Worm (Caenorhabditis elegans) whole organism, L4 larva: ENCODE results near the gene Y58A7A.1.
A peak's percentile ranks its signal among the peaks of the same experiment; 100 is the strongest.

Source experiments
- D1046.2 ChIP-seq: fragments of 200-800 bp; sonication (Bioruptor generic); IDR thresholded peaks from 2 replicates; pipeline ENCODE4 v1.3.6; 2022; ENCODE audit warnings: missing genetic modification characterization, missing compliant biosample characterization
- F10B5.3 ChIP-seq: sonication (generic microtip); optimal IDR thresholded peaks from 2 replicates; lab custom pipeline; 2016; ENCODE audit warnings: mild to moderate bottlenecking, missing genetic modification characterization, missing compliant biosample characterization
- Y105C5A.15 ChIP-seq: fragments of 200-800 bp; sonication (Bioruptor generic); IDR thresholded peaks from 2 replicates; pipeline ENCODE4 v1.3.6; 2022; ENCODE audit warnings: missing genetic modification characterization, missing compliant biosample characterization
- Y5F2A.4 ChIP-seq: fragments of 200-800 bp; sonication (Bioruptor generic); optimal IDR thresholded peaks from 2 replicates; lab custom pipeline; 2018; ENCODE audit warnings: mild to moderate bottlenecking, missing genetic modification characterization, missing compliant biosample characterization
- ZK546.5 ChIP-seq, 2 experiments: sonication (generic microtip); optimal IDR thresholded peaks; 2 replicates each; lab custom pipeline; 2017; ENCODE audit warnings: missing biosample characterization in 2 of 2, missing genetic modification characterization in 2 of 2
- aly-2 ChIP-seq: sonication (generic microtip); optimal IDR thresholded peaks from 2 replicates; lab custom pipeline; 2018; ENCODE audit warnings: missing biosample characterization, missing genetic modification characterization
- daf-12 ChIP-seq: fragments of 150-350 bp; optimal IDR thresholded peaks from 2 replicates; lab custom pipeline; 2014; ENCODE audit warnings: missing biosample characterization, missing genetic modification reagents, missing genetic modification characterization
- daf-16 ChIP-seq, 3 experiments: sonication (generic microtip); optimal IDR thresholded peaks; 2 replicates each; lab custom pipeline; 2016 to 2017; ENCODE audit warnings: missing genetic modification characterization in 3 of 3, missing genetic modification reagents in 3 of 3, mild to moderate bottlenecking in 2 of 3, missing compliant biosample characterization in 2 of 3, missing biosample characterization in 1 of 3, moderate library complexity in 1 of 3
- dmd-6 ChIP-seq: fragments of 200-800 bp; sonication (Bioruptor generic); IDR thresholded peaks from 2 replicates; pipeline ENCODE4 v1.3.6; 2022; ENCODE audit warnings: missing genetic modification reagents, missing genetic modification characterization, missing compliant biosample characterization
- dpl-1 ChIP-seq: fragments of 150-350 bp; optimal IDR thresholded peaks from 2 replicates; lab custom pipeline; 2014; ENCODE audit warnings: missing biosample characterization, missing genetic modification reagents, missing genetic modification characterization
- duxl-1 ChIP-seq: sonication (generic microtip); optimal IDR thresholded peaks from 2 replicates; lab custom pipeline; 2016; ENCODE audit warnings: mild to moderate bottlenecking, missing genetic modification characterization, moderate library complexity, missing compliant biosample characterization; ENCODE audit not compliant: poor library complexity
- dve-1 ChIP-seq: sonication (generic microtip); optimal IDR thresholded peaks from 2 replicates; lab custom pipeline; 2017; ENCODE audit warnings: antibody characterized with exemption, mild to moderate bottlenecking, missing genetic modification characterization, missing compliant biosample characterization; ENCODE audit not compliant: insufficient read depth
- egl-27 ChIP-seq: sonication (generic microtip); optimal IDR thresholded peaks from 3 replicates; lab custom pipeline; 2017; ENCODE audit warnings: missing biosample characterization, missing genetic modification reagents, missing genetic modification characterization
- fkh-10 ChIP-seq: fragments of 150-350 bp; optimal IDR thresholded peaks from 2 replicates; lab custom pipeline; 2014; ENCODE audit warnings: missing biosample characterization, missing genetic modification reagents, missing genetic modification characterization
- gei-8 ChIP-seq: fragments of 200-800 bp; sonication (Bioruptor generic); optimal IDR thresholded peaks from 2 replicates; lab custom pipeline; 2018; ENCODE audit warnings: mild to moderate bottlenecking, missing genetic modification characterization, missing compliant biosample characterization
- hif-1 ChIP-seq, 2 experiments: sonication (generic microtip); optimal IDR thresholded peaks; 2 replicates each; lab custom pipeline; 2016 to 2017; ENCODE audit warnings: missing compliant biosample characterization in 2 of 2, missing genetic modification characterization in 2 of 2, missing genetic modification reagents in 2 of 2, missing genotype in 2 of 2, mild to moderate bottlenecking in 1 of 2
- hmg-1.1 ChIP-seq: fragments of 200-800 bp; sonication (Bioruptor generic); IDR thresholded peaks from 2 replicates; pipeline ENCODE4 v1.3.6; 2022; ENCODE audit warnings: missing genetic modification reagents, missing genetic modification characterization, missing compliant biosample characterization
- lin-1 ChIP-seq: fragments of 200-800 bp; sonication (Bioruptor generic); IDR thresholded peaks from 2 replicates; pipeline ENCODE4 v1.3.6; 2022; ENCODE audit warnings: missing genetic modification reagents, missing genetic modification characterization, missing compliant biosample characterization
- lin-13 ChIP-seq: fragments of 150-350 bp; optimal IDR thresholded peaks from 2 replicates; lab custom pipeline; 2014; ENCODE audit warnings: missing biosample characterization, missing genetic modification reagents, missing genetic modification characterization
- lir-3 ChIP-seq: sonication (generic microtip); optimal IDR thresholded peaks from 2 replicates; lab custom pipeline; 2016; ENCODE audit warnings: mild to moderate bottlenecking, missing genetic modification characterization, missing compliant biosample characterization
- lsy-2 ChIP-seq, 2 experiments: fragments of 150-350 bp in 1 of 2; sonication (generic microtip) in 1 of 2; optimal IDR thresholded peaks; 2 replicates each; lab custom pipeline; 2014 to 2017; ENCODE audit warnings: missing biosample characterization in 2 of 2, missing genetic modification characterization in 2 of 2
- mdl-1 ChIP-seq, 2 experiments: fragments of 150-350 bp in 1 of 2; sonication (generic microtip) in 1 of 2; optimal IDR thresholded peaks; 2 replicates each; lab custom pipeline; 2014 to 2017; ENCODE audit warnings: missing biosample characterization in 2 of 2, missing genetic modification characterization in 2 of 2
- mes-2 ChIP-seq: sonication (generic microtip); optimal IDR thresholded peaks from 2 replicates; lab custom pipeline; 2016; ENCODE audit warnings: missing genotype, mild to moderate bottlenecking, missing genetic modification characterization, missing compliant biosample characterization; ENCODE audit not compliant: poor library complexity, severe bottlenecking
- mxl-2 ChIP-seq: fragments of 200-800 bp; sonication (Bioruptor generic); conservative IDR thresholded peaks from 2 replicates; pipeline ENCODE4 v1.3.6; 2022; ENCODE audit warnings: missing genetic modification reagents, missing genetic modification characterization, missing compliant biosample characterization
- mxl-3 ChIP-seq: fragments of 200-800 bp; sonication (Bioruptor generic); optimal IDR thresholded peaks from 2 replicates; lab custom pipeline; 2018; ENCODE audit warnings: mild to moderate bottlenecking, missing genetic modification characterization, missing compliant biosample characterization
- nhr-11 ChIP-seq: fragments of 150-350 bp; optimal IDR thresholded peaks from 2 replicates; lab custom pipeline; 2014; ENCODE audit warnings: missing biosample characterization, missing genetic modification characterization
- nhr-237 ChIP-seq: sonication (generic microtip); optimal IDR thresholded peaks from 2 replicates; lab custom pipeline; 2017; ENCODE audit warnings: missing biosample characterization, missing genetic modification characterization
- nhr-25 ChIP-seq: sonication (generic microtip); optimal IDR thresholded peaks from 2 replicates; lab custom pipeline; 2017; ENCODE audit warnings: missing genetic modification characterization, mild to moderate bottlenecking, missing compliant biosample characterization, antibody characterized with exemption, moderate library complexity, borderline replicate concordance; ENCODE audit not compliant: insufficient read depth
- nhr-28 ChIP-seq: fragments of 150-350 bp; optimal IDR thresholded peaks from 2 replicates; lab custom pipeline; 2014; ENCODE audit warnings: missing biosample characterization, missing genetic modification characterization
- nhr-41 ChIP-seq: fragments of 200-800 bp; sonication (Bioruptor generic); IDR thresholded peaks from 2 replicates; pipeline ENCODE4 v1.3.6; 2022; ENCODE audit warnings: missing genetic modification reagents, missing genetic modification characterization, missing compliant biosample characterization
- nhr-42 ChIP-seq: fragments of 200-800 bp; sonication (Bioruptor generic); IDR thresholded peaks from 2 replicates; pipeline ENCODE4 v1.3.6; 2022; ENCODE audit warnings: missing genetic modification characterization, missing compliant biosample characterization
- nhr-76 ChIP-seq: fragments of 150-350 bp; optimal IDR thresholded peaks from 2 replicates; lab custom pipeline; 2014; ENCODE audit warnings: missing biosample characterization, missing genetic modification characterization
- nhr-77 ChIP-seq: fragments of 150-350 bp; optimal IDR thresholded peaks from 2 replicates; lab custom pipeline; 2014; ENCODE audit warnings: missing biosample characterization, missing genetic modification characterization
- php-3 ChIP-seq: fragments of 200-800 bp; sonication (Bioruptor generic); IDR thresholded peaks from 2 replicates; pipeline ENCODE4 v1.3.6; 2022; ENCODE audit warnings: missing genetic modification reagents, missing genetic modification characterization, missing compliant biosample characterization
- pqm-1 ChIP-seq: sonication (generic microtip); optimal IDR thresholded peaks from 2 replicates; lab custom pipeline; 2017; ENCODE audit warnings: missing biosample characterization, missing genetic modification characterization
- rbr-2 ChIP-seq: sonication (generic microtip); optimal IDR thresholded peaks from 2 replicates; lab custom pipeline; 2016; ENCODE audit warnings: missing genotype, missing genetic modification characterization, missing compliant biosample characterization
- set-16 ChIP-seq: fragments of 200-800 bp; sonication (Bioruptor generic); IDR thresholded peaks from 2 replicates; pipeline ENCODE4 v1.3.6; 2022; ENCODE audit warnings: missing genetic modification reagents, missing genetic modification characterization, missing compliant biosample characterization
- skn-1 ChIP-seq: fragments of 150-350 bp; optimal IDR thresholded peaks from 2 replicates; lab custom pipeline; 2014; ENCODE audit warnings: missing biosample characterization, missing genetic modification characterization
- snpc-1.2 ChIP-seq: fragments of 200-800 bp; sonication (Bioruptor generic); IDR thresholded peaks from 2 replicates; pipeline ENCODE4 v1.3.6; 2022; ENCODE audit warnings: missing genetic modification reagents, missing genetic modification characterization, missing compliant biosample characterization
- snpc-4 ChIP-seq: fragments of 150-350 bp; optimal IDR thresholded peaks from 2 replicates; lab custom pipeline; 2014; ENCODE audit warnings: missing biosample characterization, missing genetic modification characterization
- spr-3 ChIP-seq: fragments of 200-800 bp; sonication (Bioruptor generic); optimal IDR thresholded peaks from 2 replicates; lab custom pipeline; 2018; ENCODE audit warnings: mild to moderate bottlenecking, missing genetic modification characterization, missing compliant biosample characterization
- tag-97 ChIP-seq: fragments of 200-800 bp; sonication (Bioruptor generic); IDR thresholded peaks from 2 replicates; pipeline ENCODE4 v1.3.6; 2022; ENCODE audit warnings: missing genetic modification characterization, missing compliant biosample characterization
- unc-62 ChIP-seq, 3 experiments: fragments of 150-350 bp in 1 of 3; sonication (generic microtip); optimal IDR thresholded peaks in 2 of 3; peaks in 1 of 3; 1 replicate in 1 of 3; 2 replicates in 2 of 3; lab custom pipeline; 2014 to 2017; ENCODE audit warnings: missing biosample characterization in 3 of 3, missing genetic modification characterization in 3 of 3, missing genetic modification reagents in 3 of 3, missing genotype in 1 of 3
- vab-7 ChIP-seq: fragments of 200-800 bp; sonication (Bioruptor generic); IDR thresholded peaks from 2 replicates; pipeline ENCODE4 v1.3.6; 2022; ENCODE audit warnings: missing genetic modification reagents, missing genetic modification characterization, missing compliant biosample characterization
- zag-1 ChIP-seq: fragments of 150-350 bp; optimal IDR thresholded peaks from 2 replicates; lab custom pipeline; 2014; ENCODE audit warnings: missing biosample characterization, missing genetic modification characterization

Y58A7A.1 gene

ce11 chrV:5080853-5081338 is 11.6 kb upstream of the Y58A7A.1 start, which contains the start of gene Y58A7A.3 (continued):
- TF ChIP-seq dve-1 (tag; lab: Kevin White, UChicago) = peak; percentile 57
- TF ChIP-seq lir-3 = no peak
- peak; percentile 54 for TF ChIP-seq mes-2 (tag; lab: Kevin White, UChicago)
- peak; percentile 20 for TF ChIP-seq dpl-1
- TF ChIP-seq lsy-2 (tag; optimal IDR thresholded peaks at IDR 0.05; lab: Kevin White, UChicago) = peak in 1 of 2 experiments; percentile 68
- TF ChIP-seq, all 104 proteins: peak for 21

ce11 chrV:5072082-5072481 is 2.7 kb upstream of the Y58A7A.1 start, which contains the start of gene Y58A7A.2:
Gene Y58A7A.2, minus strand, starts transcription at chrV:5072182.
- TF ChIP-seq Y5F2A.4 (GFP tag; lab: Kevin White, UChicago) = no peak
- TF ChIP-seq lin-1 = no peak
- TF ChIP-seq nhr-77 (tag; lab: Kevin White, UChicago) = no peak
- TF ChIP-seq nhr-25 (tag; lab: Kevin White, UChicago) = no peak
- no peak for TF ChIP-seq daf-16 (GFP tag; optimal IDR thresholded peaks at IDR 0.05; lab: Kevin White, UChicago)
- no peak for TF ChIP-seq daf-16 (tag; optimal IDR thresholded peaks at IDR 0.05; lab: Kevin White, UChicago)
- TF ChIP-seq nhr-76 (tag; lab: Kevin White, UChicago) = no peak
- TF ChIP-seq mxl-2 (GFP tag; lab: Robert Waterston, UW) = no peak
- TF ChIP-seq mxl-3 (GFP tag; lab: Kevin White, UChicago) = no peak
- TF ChIP-seq mdl-1 (tag; optimal IDR thresholded peaks at IDR 0.05; lab: Kevin White, UChicago) = no peak
- TF ChIP-seq gei-8 = no peak
- TF ChIP-seq nhr-237 = no peak
- TF ChIP-seq D1046.2 (GFP tag; lab: Robert Waterston, UW) = no peak
- no peak for TF ChIP-seq lin-13 (GFP tag; lab: Kevin White, UChicago)
- TF ChIP-seq skn-1 (tag; lab: Kevin White, UChicago) = no peak
- TF ChIP-seq dve-1 (tag; lab: Kevin White, UChicago) = no peak
- TF ChIP-seq egl-27 (tag; lab: Kevin White, UChicago) = no peak
- TF ChIP-seq, all 104 proteins: peak for 0

ce11 chrV:5067390-5067789 is 1.9 kb downstream of the Y58A7A.1 start:
- TF ChIP-seq dmd-6 (GFP tag; lab: Robert Waterston, UW) (peak; percentile 57), nhr-11 (no peak), nhr-42 (no peak), rbr-2 (tag; lab: Kevin White, UChicago) (no peak), mes-2 (tag; lab: Kevin White, UChicago) (no peak), duxl-1 (tag; lab: Kevin White, UChicago) (no peak), vab-7 (no peak), dve-1 (tag; lab: Kevin White, UChicago) (peak; percentile 70), nhr-28 (tag; lab: Kevin White, UChicago) (peak; percentile 84), mxl-2 (GFP tag; lab: Robert Waterston, UW) (no peak), ZK546.5 (tag; optimal IDR thresholded peaks at IDR 0.05; lab: Kevin White, UChicago) (no peak), F10B5.3 (tag; lab: Kevin White, UChicago) (no peak), fkh-10 (GFP tag; lab: Kevin White, UChicago) (no peak), aly-2 (tag; lab: Kevin White, UChicago) (no peak), set-16 (GFP tag; lab: Robert Waterston, UW) (no peak), dpl-1 (no peak), daf-16 (GFP tag; optimal IDR thresholded peaks at IDR 0.05; lab: Kevin White, UChicago) (no peak), daf-16 (tag; optimal IDR thresholded peaks at IDR 0.05; lab: Kevin White, UChicago) (peak; percentile 72), unc-62 (GFP tag; optimal IDR thresholded peaks at IDR 0.05 in 1 of 2; lab: Kevin White, UChicago) (no peak), unc-62 (tag; optimal IDR thresholded peaks at IDR 0.05; lab: Kevin White, UChicago) (no peak), spr-3 (GFP tag; lab: Kevin White, UChicago) (no peak), D1046.2 (GFP tag; lab: Robert Waterston, UW) (no peak), pqm-1 (peak; percentile 89), nhr-41 (GFP tag; lab: Robert Waterston, UW) (no peak), hif-1 (tag; optimal IDR thresholded peaks at IDR 0.05; lab: Kevin White, UChicago) (no peak), snpc-1.2 (GFP tag; lab: Robert Waterston, UW) (no peak), php-3 (peak; percentile 57; the same call in 1 of the 2 replicates), snpc-4 (no peak), hmg-1.1 (no peak), zag-1 (tag; lab: Kevin White, UChicago) (no peak), lsy-2 (tag; optimal IDR thresholded peaks at IDR 0.05; lab: Kevin White, UChicago) (peak in 1 of 2 experiments; percentile 26), daf-12 (tag; lab: Kevin White, UChicago) (no peak), Y105C5A.15 (GFP tag; lab: Robert Waterston, UW) (no peak), tag-97 (GFP tag; lab: Robert Waterston, UW) (no peak)
